Worm (Caenorhabditis elegans): ENCODE results near the gene F35C11.6.

The F35C11.6 gene

ce11 chrII:8276057-8276456 is 17.1 kb upstream of the F35C11.6 start, which contains the start of the genes gei-14 and slc-25A32 (continued):
- TF ChIP-seq cebp-1 (GFP tag; IDR thresholded peaks at IDR 0.05) (no peak), cebp-1 (tag; optimal IDR thresholded peaks at IDR 0.05) (peak; percentile 30), tbp1 (GFP tag; optimal IDR thresholded peaks at IDR 0.05) (peak; percentile 35), xnd-1 (tag; optimal IDR thresholded peaks at IDR 0.05) (peak; percentile 75), pbrm-1 (GFP tag; IDR thresholded peaks at IDR 0.05) (peak; percentile 31; the same call in 1 of the 2 replicates)

ce11 chrII:8273060-8273459 is 14.1 kb upstream of the F35C11.6 start:
- peak; percentile 65 for TF ChIP-seq madf-6 (GFP tag; IDR thresholded peaks at IDR 0.05)
- no peak for TF ChIP-seq F57C9.4 (tag; optimal IDR thresholded peaks at IDR 0.05)
- no peak for TF ChIP-seq nhr-120 (GFP tag; IDR thresholded peaks at IDR 0.05)
- no peak for TF ChIP-seq mcd-1 (GFP tag; IDR thresholded peaks at IDR 0.05)
- no peak for TF ChIP-seq Y67H2A.10 (GFP tag; conservative IDR thresholded peaks at IDR 0.05)
- no peak for TF ChIP-seq snpc-3.4 (tag; optimal IDR thresholded peaks at IDR 0.05)
- no peak for TF ChIP-seq C17E4.6 (GFP tag; IDR thresholded peaks at IDR 0.05)
- TF ChIP-seq bed-2 (GFP tag; IDR thresholded peaks at IDR 0.05) = no peak
- TF ChIP-seq F39B2.1 (GFP tag; IDR thresholded peaks at IDR 0.05) = no peak
- no peak for TF ChIP-seq B0035.1 (tag; optimal IDR thresholded peaks at IDR 0.05)
- no peak for TF ChIP-seq egl-44 (GFP tag; IDR thresholded peaks at IDR 0.05)
- TF ChIP-seq B0019.2 (GFP tag; conservative IDR thresholded peaks at IDR 0.05) = no peak
- TF ChIP-seq athp-1 (tag; optimal IDR thresholded peaks at IDR 0.05) = peak; percentile 29
- no peak for TF ChIP-seq T07F8.4 (tag; optimal IDR thresholded peaks at IDR 0.05)
- TF ChIP-seq pbrm-1 (GFP tag; IDR thresholded peaks at IDR 0.05) = no peak
- peak; percentile 20 for TF ChIP-seq him-1 (tag; optimal IDR thresholded peaks at IDR 0.05)
- peak; percentile 29 for TF ChIP-seq hrde-1 (tag; optimal IDR thresholded peaks at IDR 0.05; ENCODE audit: borderline replicate concordance)
- peak; percentile 3 for TF ChIP-seq zim-3 (tag; optimal IDR thresholded peaks at IDR 0.05)
- no peak for TF ChIP-seq C06A6.2 (GFP tag; conservative IDR thresholded peaks at IDR 0.05)
- no peak for TF ChIP-seq zfh-2 (GFP tag; conservative IDR thresholded peaks at IDR 0.05)
- no peak for TF ChIP-seq Y79H2A.3 (GFP tag; conservative IDR thresholded peaks at IDR 0.05)
- TF ChIP-seq lir-1 (GFP tag; conservative IDR thresholded peaks at IDR 0.05) = no peak
- TF ChIP-seq madf-3 (GFP tag; IDR thresholded peaks at IDR 0.05) = no peak
- TF ChIP-seq hsf-1 (GFP tag; IDR thresholded peaks at IDR 0.05) = no peak; the same call in 1 of the 2 replicates
- TF ChIP-seq xnd-1 (tag; optimal IDR thresholded peaks at IDR 0.05) = peak; percentile 44
- no peak for TF ChIP-seq nfya-1 (tag; optimal IDR thresholded peaks at IDR 0.05; ENCODE audit: borderline replicate concordance, insufficient read depth)
- peak; percentile 13 for TF ChIP-seq lin-54 (GFP tag; optimal IDR thresholded peaks at IDR 0.05)
- TF ChIP-seq snpc-1.1 (tag; optimal IDR thresholded peaks at IDR 0.05; ENCODE audit: insufficient read depth) = no peak
- no peak for TF ChIP-seq nhr-90 (tag; optimal IDR thresholded peaks at IDR 0.05)
- no peak for TF ChIP-seq unc-62 (GFP tag; optimal IDR thresholded peaks at IDR 0.05)
- TF ChIP-seq F49E8.2 (tag; optimal IDR thresholded peaks at IDR 0.05; ENCODE audit: insufficient read depth) = peak; percentile 64
- peak; percentile 6 for TF ChIP-seq atf-7 (tag; optimal IDR thresholded peaks at IDR 0.05)
- no peak for TF ChIP-seq ceh-27 (GFP tag; optimal IDR thresholded peaks at IDR 0.05)
- TF ChIP-seq cebp-1 (GFP tag; IDR thresholded peaks at IDR 0.05) = no peak
- TF ChIP-seq cebp-1 (tag; optimal IDR thresholded peaks at IDR 0.05) = no peak
- TF ChIP-seq Y53G8AR.9 (GFP tag; conservative IDR thresholded peaks at IDR 0.05) = 0 out of 2 replicates have a peak, but pooled peaks have one; percentile 50
- TF ChIP-seq aptf-2 (GFP tag; conservative IDR thresholded peaks at IDR 0.05) = no peak
- no peak for TF ChIP-seq ZK185.1 (tag; optimal IDR thresholded peaks at IDR 0.05; ENCODE audit: poor library complexity, severe bottlenecking)
- no peak for TF ChIP-seq Y53F4B.3 (GFP tag; IDR thresholded peaks at IDR 0.05)
- TF ChIP-seq akir-1 (GFP tag; optimal IDR thresholded peaks at IDR 0.05) = no peak
- TF ChIP-seq B0336.3 (GFP tag; IDR thresholded peaks at IDR 0.05) = peak; percentile 64; the same call in 1 of the 2 replicates
- TF ChIP-seq ceh-40 (GFP tag; IDR thresholded peaks at IDR 0.05) = no peak
- TF ChIP-seq unc-130 (GFP tag; optimal IDR thresholded peaks at IDR 0.05) = peak; percentile 25
- TF ChIP-seq tlf-1 (GFP tag; optimal IDR thresholded peaks at IDR 0.05) = peak; percentile 47
- TF ChIP-seq rcor-1 (GFP tag; IDR thresholded peaks at IDR 0.05) = peak; percentile 20; the same call in 1 of the 2 replicates

Data from whole organism, young adult.